Worm (Caenorhabditis elegans): ENCODE measurements around the gene R07B1.5.

ce11 chrX:9894844-9895243, 31.5 kb downstream of the R07B1.5 start, which contains the start of gene F21G4.3:
- TF ChIP-seq nhr-12 (tag; optimal IDR thresholded peaks at IDR 0.05) (no peak), fos-1 (tag; optimal IDR thresholded peaks at IDR 0.05) (no peak), fkh-8 (tag; optimal IDR thresholded peaks at IDR 0.05) (no peak)

Data from whole organism, L1 larva.